Worm (Caenorhabditis elegans) whole organism, late embryonic: ENCODE measurements around the gene C18E9.9.

Experiments
- ama-1 ChIP-seq: fragments of 150-350 bp; optimal IDR thresholded peaks from 2 replicates; lab custom pipeline; 2014
- eyg-1 ChIP-seq: sonication (generic microtip); optimal IDR thresholded peaks from 2 replicates; lab custom pipeline; 2016; ENCODE audit warnings: missing genotype, missing genetic modification characterization, missing compliant biosample characterization
- fkh-10 ChIP-seq: fragments of 150-350 bp; optimal IDR thresholded peaks from 2 replicates; lab custom pipeline; 2014; ENCODE audit warnings: missing biosample characterization, missing genetic modification reagents, missing genetic modification characterization
- pros-1 ChIP-seq: fragments of 150-350 bp; optimal IDR thresholded peaks from 2 replicates; lab custom pipeline; 2014; ENCODE audit warnings: missing biosample characterization, missing genetic modification reagents, missing genetic modification characterization
- tbx-2 ChIP-seq: sonication (generic microtip); optimal IDR thresholded peaks from 2 replicates; lab custom pipeline; 2016; ENCODE audit warnings: missing genetic modification characterization, missing compliant biosample characterization

DNA sequence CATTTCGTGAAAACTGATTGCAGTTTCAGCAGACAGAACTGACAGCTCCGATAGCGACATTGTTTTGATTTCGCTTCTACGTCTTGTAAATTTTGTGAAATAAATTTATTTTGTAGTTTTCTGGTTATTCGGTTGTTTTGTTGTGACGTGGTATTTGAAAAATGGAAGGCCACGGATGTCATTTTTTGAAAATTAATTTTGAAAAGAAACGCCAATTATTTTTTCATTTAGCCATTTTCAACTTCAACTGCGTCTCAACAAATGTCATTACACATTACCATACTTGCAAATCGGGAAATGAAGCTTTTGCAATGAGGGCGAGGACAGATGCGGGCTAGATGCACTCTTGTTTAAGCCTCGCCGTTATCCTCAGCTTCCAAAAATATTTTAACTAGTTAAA, 1.4 kb downstream of the C18E9.9 start, which contains the start of gene C18E9.8:
- TF ChIP-seq pros-1 (tag; lab: Kevin White, UChicago) = no peak
- no peak for TF ChIP-seq ama-1
- no peak for TF ChIP-seq eyg-1
- TF ChIP-seq fkh-10 (GFP tag; lab: Kevin White, UChicago) = no peak
- no peak for TF ChIP-seq tbx-2
